Fruit fly (Drosophila melanogaster) ovary, adult (tissue): ENCODE measurements around the gene CG12219.
A peak's percentile ranks its signal among the peaks of the same experiment; 100 is the strongest.

Source experiments
- CG17801 ChIP-seq: fragments of 200-800 bp; optimal IDR thresholded peaks from 2 replicates; lab custom pipeline; 2019; ENCODE audit warnings: missing biosample characterization, mild to moderate bottlenecking, missing genetic modification characterization, moderate library complexity; ENCODE audit not compliant: partially characterized antibody

Gene CG12219

dm6 chrX:6283470-6283869 lies 17.6 kb downstream of the CG12219 start, which contains the start of gene CG11700:
Gene CG11700, minus strand, starts transcription at chrX:6283575.
- peak; percentile 31 for TF ChIP-seq CG17801

dm6 chrX:6279629-6280073 lies 21.4 kb downstream of the CG12219 start, which contains the start of gene Ubi-p5E:
Gene Ubi-p5E, minus strand, starts transcription at chrX:6279647.
- TF ChIP-seq CG17801, result no peak

dm6 chrX:6278879-6279628 lies 22.0 kb downstream of the CG12219 start:
- TF ChIP-seq CG17801, result peak; percentile 64

- no peak for TF ChIP-seq CG17801
Observed at dm6 chrX:6276590-6276989, 24.5 kb downstream of the CG12219 start, which contains the start of gene CG3566. Gene CG3566, minus strand, starts transcription at chrX:6276724.

- peak; percentile 34 for TF ChIP-seq CG17801
Observed at dm6 chrX:6267745-6268582, 33.1 kb downstream of the CG12219 start, which contains the start of gene Spt6. Gene Spt6, plus strand, starts transcription at chrX:6267797.

- no peak for TF ChIP-seq CG17801
Observed at dm6 chrX:6267187-6267711, 33.8 kb downstream of the CG12219 start, which contains the start of gene schlank. Gene schlank, minus strand, starts transcription at chrX:6267228.

dm6 chrX:6266092-6266491 lies 35.0 kb downstream of the CG12219 start:
- TF ChIP-seq CG17801, result no peak

dm6 chrX:6265456-6265877 lies 35.6 kb downstream of the CG12219 start:
- peak; percentile 95 for TF ChIP-seq CG17801

dm6 chrX:6264456-6264855 lies 36.6 kb downstream of the CG12219 start:
- no peak for TF ChIP-seq CG17801

dm6 chrX:6263614-6264130 lies 37.4 kb downstream of the CG12219 start:
- no peak for TF ChIP-seq CG17801

dm6 chrX:6260900-6261299 lies 40.2 kb downstream of the CG12219 start, which contains the start of gene Josd:
Gene Josd, plus strand, starts transcription at chrX:6261169.
- no peak for TF ChIP-seq CG17801

- TF ChIP-seq CG17801, result no peak
Observed at dm6 chrX:6259696-6260095, 41.4 kb downstream of the CG12219 start.

dm6 chrX:6255414-6255915 lies 45.6 kb downstream of the CG12219 start, which contains the start of the genes Rbcn-3A and Spx:
Gene Rbcn-3A, minus strand, starts transcription at chrX:6255487.
Gene Spx, plus strand, starts transcription at chrX:6255822.
- TF ChIP-seq CG17801, result peak; percentile 35

- TF ChIP-seq CG17801, result no peak
Observed at dm6 chrX:6254617-6255349, 46.3 kb downstream of the CG12219 start.

- TF ChIP-seq CG17801, result no peak
Observed at dm6 chrX:6253701-6254100, 47.4 kb downstream of the CG12219 start.
